Fruit fly (Drosophila melanogaster) whole organism, prepupa: Measurements from ENCODE around the gene hyx.

Experiments
- CG10669 ChIP-seq: fragments of 200-800 bp; sonication (Bioruptor generic); optimal IDR thresholded peaks from 3 replicates; lab custom pipeline; 2018; ENCODE audit warnings: missing biosample characterization, mild to moderate bottlenecking, missing genetic modification characterization, moderate library complexity
- CG11294 ChIP-seq: fragments of 200-800 bp; sonication (Bioruptor generic); IDR thresholded peaks from 2 replicates; pipeline ENCODE4 v1.3.6; 2022; ENCODE audit warnings: missing biosample characterization, missing genetic modification characterization
- CG15336 ChIP-seq: fragments of 200-800 bp; sonication (Bioruptor generic); IDR thresholded peaks from 2 replicates; pipeline ENCODE4 v1.3.6; 2022; ENCODE audit warnings: missing biosample characterization, missing genetic modification characterization
- CG3032 ChIP-seq: fragments of 200-800 bp; optimal IDR thresholded peaks from 2 replicates; lab custom pipeline; 2019; ENCODE audit warnings: missing biosample characterization, mild to moderate bottlenecking, missing genetic modification characterization, moderate library complexity
- CG4318 ChIP-seq: fragments of 200-800 bp; sonication (Bioruptor generic); optimal IDR thresholded peaks from 3 replicates; lab custom pipeline; 2017; ENCODE audit warnings: missing biosample characterization, mild to moderate bottlenecking, missing genetic modification characterization
- Eip78C ChIP-seq: fragments of 200-800 bp; sonication (Bioruptor generic); peaks from one replicate; lab custom pipeline; 2016; ENCODE audit warnings: missing biosample characterization, missing genetic modification characterization
- Ets21C ChIP-seq: fragments of 200-800 bp; sonication (Bioruptor generic); optimal IDR thresholded peaks from 3 replicates; lab custom pipeline; 2016; ENCODE audit warnings: missing biosample characterization, missing genetic modification characterization
- Hr38 ChIP-seq: sonication (Bioruptor generic); optimal IDR thresholded peaks from 2 replicates; lab custom pipeline; 2016; ENCODE audit warnings: missing biosample characterization, missing genetic modification characterization
- cyc ChIP-seq: fragments of 200-800 bp; sonication (Bioruptor generic); optimal IDR thresholded peaks from 3 replicates; lab custom pipeline; 2016; ENCODE audit warnings: missing biosample characterization, missing genetic modification characterization

- TF ChIP-seq cyc (GFP tag; lab: Kevin White, UChicago) (peak; percentile 87), CG15336 (GFP tag; lab: Robert Waterston, UW) (no peak), Ets21C (peak; percentile 61), CG3032 (tag; lab: Kevin White, UChicago) (peak; percentile 85), CG11294 (no peak), CG4318 (peak; percentile 96), Hr38 (peak; percentile 34), Eip78C (peak; percentile 97), CG10669 (GFP tag; lab: Kevin White, UChicago) (peak; percentile 73)
Measured at dm6 chr3R:9057398-9058058, 19.0 kb downstream of the hyx start.
